Worm (Caenorhabditis elegans): ENCODE measurements around the gene str-30.

Gene str-30

DNA sequence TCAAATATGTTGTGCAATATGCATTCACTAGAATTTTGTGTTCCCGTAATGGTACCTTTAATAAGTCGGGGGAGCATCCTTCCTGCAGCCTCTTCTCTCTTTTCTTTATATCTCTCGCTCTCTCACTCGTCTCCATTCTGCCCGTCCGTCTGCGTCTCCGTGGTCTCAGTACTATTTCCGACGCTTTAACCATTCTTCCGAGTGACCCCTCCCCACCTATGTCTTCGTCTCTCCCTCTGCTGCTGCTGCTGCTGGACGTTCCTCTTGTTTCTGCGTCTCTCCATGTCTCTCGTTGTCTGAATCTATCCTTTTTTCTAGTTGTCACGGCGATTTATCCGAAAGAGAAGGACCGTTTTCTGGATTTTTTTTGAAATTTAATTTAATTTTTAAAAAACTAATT is 21.0 kb upstream of the str-30 start (continued):
- TF ChIP-seq unc-86 (tag; optimal IDR thresholded peaks at IDR 0.05) (peak; percentile 82), unc-98 (GFP tag; IDR thresholded peaks at IDR 0.05) (no peak), irx-1 (tag; optimal IDR thresholded peaks at IDR 0.05) (peak; percentile 48), ets-5 (GFP tag; IDR thresholded peaks at IDR 0.05) (no peak), sox-4 (tag; optimal IDR thresholded peaks at IDR 0.05) (no peak), pag-3 (tag; optimal IDR thresholded peaks at IDR 0.05; ENCODE audit: borderline replicate concordance, insufficient read depth) (no peak), nhr-11 (tag; optimal IDR thresholded peaks at IDR 0.05) (peak; percentile 61), ztf-4 (tag; optimal IDR thresholded peaks at IDR 0.05) (no peak), lir-3 (tag; optimal IDR thresholded peaks at IDR 0.05; ENCODE audit: poor library complexity) (no peak), pax-3 (tag; optimal IDR thresholded peaks at IDR 0.05) (no peak), ceh-8 (GFP tag; optimal IDR thresholded peaks at IDR 0.05) (no peak), alr-1 (tag; optimal IDR thresholded peaks at IDR 0.05; ENCODE audit: borderline replicate concordance) (no peak), F16B12.6 (tag; optimal IDR thresholded peaks at IDR 0.05) (peak; percentile 0), rnt-1 (tag; optimal IDR thresholded peaks at IDR 0.05) (peak; percentile 79), elt-3 (tag; optimal IDR thresholded peaks at IDR 0.05) (peak in 1 of 6 experiments; percentile 7), egl-27 (tag; optimal IDR thresholded peaks at IDR 0.05) (no peak), xbp-1 (tag; optimal IDR thresholded peaks at IDR 0.05) (peak; percentile 66), aha-1 (tag; optimal IDR thresholded peaks at IDR 0.05) (no peak), skn-1 (tag; optimal IDR thresholded peaks at IDR 0.05) (peak; percentile 72), hlh-17 (GFP tag; optimal IDR thresholded peaks at IDR 0.05; ENCODE audit: borderline replicate concordance) (no peak), blmp-1 (tag; optimal IDR thresholded peaks at IDR 0.05) (no peak), C16A3.4 (tag; optimal IDR thresholded peaks at IDR 0.05) (no peak), dpl-1 (GFP tag; optimal IDR thresholded peaks at IDR 0.05) (peak; percentile 15 to 40 (median 38)), sup-37 (GFP tag; optimal IDR thresholded peaks at IDR 0.05) (no peak), ama-1 (optimal IDR thresholded peaks at IDR 0.05) (no peak), grh-1 (GFP tag; IDR thresholded peaks at IDR 0.05) (peak; percentile 8; the same call in 1 of the 2 replicates), isw-1 (GFP tag; IDR thresholded peaks at IDR 0.05) (peak; percentile 39), sptf-1 (tag; optimal IDR thresholded peaks at IDR 0.05) (no peak), snu-23 (GFP tag; optimal IDR thresholded peaks at IDR 0.05) (peak; percentile 86), nhr-90 (tag; optimal IDR thresholded peaks at IDR 0.05; ENCODE audit: poor library complexity) (peak; percentile 53)

DNA sequence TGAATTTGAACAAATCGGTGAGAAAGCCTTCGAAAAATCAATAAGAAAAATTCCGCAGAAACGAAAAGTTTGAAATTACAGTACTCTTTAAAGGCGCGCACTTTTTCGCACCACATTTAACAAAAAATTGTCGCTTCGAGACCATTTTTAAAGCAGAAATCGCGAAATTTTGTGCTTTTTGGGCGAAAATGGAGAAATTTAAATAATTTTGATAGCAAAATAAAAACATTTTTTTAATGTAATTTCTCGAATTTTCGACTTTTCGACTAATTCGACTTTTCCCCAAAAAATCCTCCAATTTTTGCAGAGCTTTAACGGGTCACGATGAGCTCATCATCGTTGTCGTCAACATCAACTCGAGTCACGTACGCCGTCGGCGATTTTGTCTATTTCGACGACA is 20.2 kb upstream of the str-30 start, which contains the start of gene lin-40:
Gene lin-40 (plus strand): TSS at position 301 of the 400 bp plus-strand sequence.
- TF ChIP-seq efl-1 (optimal IDR thresholded peaks at IDR 0.05) = no peak
- TF ChIP-seq efl-1 (GFP tag; optimal IDR thresholded peaks at IDR 0.05 in 1 of 2) = peak in 1 of 2 experiments; percentile 87
- no peak for TF ChIP-seq ces-1 (GFP tag; optimal IDR thresholded peaks at IDR 0.05)

DNA sequence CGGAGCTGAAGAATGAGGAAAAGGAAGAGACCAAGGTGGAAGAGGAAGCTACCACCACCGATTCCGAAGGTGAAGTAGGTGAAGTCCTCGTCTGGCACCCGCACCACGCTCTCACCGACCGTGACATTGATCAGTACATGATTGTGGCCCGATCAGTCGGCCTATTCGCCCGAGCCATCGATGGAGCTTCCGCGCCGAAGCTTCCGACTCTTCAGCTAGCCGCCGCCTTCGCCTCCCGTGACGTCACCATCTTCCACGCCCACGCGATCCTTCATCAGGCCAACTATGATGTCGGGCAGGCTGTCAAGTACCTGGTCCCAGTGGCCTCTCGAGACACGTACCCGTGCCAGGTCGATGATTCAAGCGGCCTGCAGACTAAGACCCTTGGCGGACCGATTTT is 18.7 kb upstream of the str-30 start:
- TF ChIP-seq ets-5 (GFP tag; IDR thresholded peaks at IDR 0.05) (no peak), Y116A8C.19 (tag; optimal IDR thresholded peaks at IDR 0.05; ENCODE audit: borderline replicate concordance) (no peak), nhr-19 (GFP tag; conservative IDR thresholded peaks at IDR 0.05) (no peak), nhr-77 (tag; optimal IDR thresholded peaks at IDR 0.05) (no peak), ztf-11 (tag; optimal IDR thresholded peaks at IDR 0.05) (no peak)

DNA sequence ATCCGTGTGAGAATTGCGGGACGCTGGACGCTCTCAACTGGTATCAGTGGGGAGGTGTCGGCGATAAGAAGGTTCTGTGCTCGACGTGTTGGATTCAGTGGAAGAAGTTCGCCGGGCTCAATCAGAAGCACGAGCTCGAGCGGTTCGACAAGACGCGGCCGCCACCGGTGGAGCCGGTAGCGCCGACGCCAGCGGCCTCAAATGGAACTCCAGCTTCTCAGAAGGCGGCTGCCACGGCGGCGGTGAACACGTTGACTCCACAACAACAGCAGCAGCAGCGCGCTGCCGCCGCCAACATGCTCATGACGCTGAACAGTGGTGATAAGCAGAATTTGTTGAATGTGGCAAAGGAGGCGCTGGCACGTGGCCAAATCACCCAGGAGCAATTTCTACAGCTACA is 18.0 kb upstream of the str-30 start:
- no peak for TF ChIP-seq ceh-88 (GFP tag; IDR thresholded peaks at IDR 0.05)
- peak; percentile 11 for TF ChIP-seq ceh-8 (GFP tag; optimal IDR thresholded peaks at IDR 0.05)
